Worm (Caenorhabditis elegans) whole organism, young adult: ENCODE data around the gene czw-1.

Experiments
- B0035.1 ChIP-seq: sonication (generic microtip); optimal IDR thresholded peaks from 2 replicates; lab custom pipeline; 2016; ENCODE audit warnings: missing genetic modification characterization, mild to moderate bottlenecking, missing compliant biosample characterization, missing genotype, missing genetic modification reagents
- D2030.7 ChIP-seq: fragments of 200-800 bp; sonication (Bioruptor generic); IDR thresholded peaks from 2 replicates; pipeline ENCODE4 v1.3.6; 2022; ENCODE audit warnings: missing genetic modification reagents, missing genetic modification characterization, missing compliant biosample characterization
- F10E7.11 ChIP-seq: sonication (generic microtip); optimal IDR thresholded peaks from 2 replicates; lab custom pipeline; 2017; ENCODE audit warnings: mild to moderate bottlenecking, missing genetic modification characterization, moderate library complexity, missing compliant biosample characterization
- Y56A3A.18 ChIP-seq: fragments of 200-800 bp; sonication (Bioruptor generic); IDR thresholded peaks from 2 replicates; pipeline ENCODE4 v1.3.6; 2022; ENCODE audit warnings: missing genetic modification reagents, missing genetic modification characterization, missing compliant biosample characterization
- ama-1 ChIP-seq, 3 experiments: fragments of 150-350 bp in 1 of 3; sonication (generic microtip) in 2 of 3; optimal IDR thresholded peaks; 2 replicates each; lab custom pipeline; 2014 to 2018; ENCODE audit warnings: missing biosample characterization in 2 of 3, missing genetic modification characterization in 2 of 3, missing genetic modification reagents in 2 of 3
- lsy-27 ChIP-seq: sonication (generic microtip); optimal IDR thresholded peaks from 2 replicates; lab custom pipeline; 2017; ENCODE audit warnings: missing genetic modification characterization, mild to moderate bottlenecking, missing compliant biosample characterization, antibody characterized with exemption, missing genotype, borderline replicate concordance; ENCODE audit not compliant: insufficient read depth
- mcd-1 ChIP-seq: fragments of 200-800 bp; sonication (Bioruptor generic); IDR thresholded peaks from 2 replicates; pipeline ENCODE4 v1.3.6; 2022; ENCODE audit warnings: missing genetic modification reagents, missing genetic modification characterization, missing compliant biosample characterization
- nfyb-1 ChIP-seq: fragments of 200-800 bp; sonication (Bioruptor generic); IDR thresholded peaks from 2 replicates; pipeline ENCODE4 v1.3.6; 2022; ENCODE audit warnings: missing genetic modification reagents, missing genetic modification characterization, missing compliant biosample characterization
- nhr-120 ChIP-seq: fragments of 200-800 bp; sonication (Bioruptor generic); IDR thresholded peaks from 2 replicates; pipeline ENCODE4 v1.3.6; 2022; ENCODE audit warnings: missing genetic modification characterization, missing compliant biosample characterization
- tlf-1 ChIP-seq: fragments of 200-800 bp; sonication (Bioruptor generic); optimal IDR thresholded peaks from 2 replicates; lab custom pipeline; 2018; ENCODE audit warnings: mild to moderate bottlenecking, missing genetic modification characterization, missing compliant biosample characterization
- unc-130 ChIP-seq: sonication (generic microtip); optimal IDR thresholded peaks from 2 replicates; lab custom pipeline; 2016; ENCODE audit warnings: missing genetic modification reagents, missing genetic modification characterization, missing compliant biosample characterization
- xnd-1 ChIP-seq: sonication (generic microtip); optimal IDR thresholded peaks from 2 replicates; lab custom pipeline; 2016; ENCODE audit warnings: missing genotype, missing genetic modification reagents, missing genetic modification characterization, missing compliant biosample characterization

- TF ChIP-seq ama-1 (optimal IDR thresholded peaks at IDR 0.05; lab: Kevin White, UChicago) = no peak
- no peak for TF ChIP-seq ama-1 (GFP tag; optimal IDR thresholded peaks at IDR 0.05; lab: Kevin White, UChicago)
- TF ChIP-seq unc-130 (GFP tag; lab: Kevin White, UChicago) = no peak
- TF ChIP-seq D2030.7 (GFP tag; lab: Robert Waterston, UW) = no peak
- TF ChIP-seq lsy-27 = no peak
- TF ChIP-seq F10E7.11 (tag; lab: Kevin White, UChicago) = no peak
- no peak for TF ChIP-seq Y56A3A.18
- no peak for TF ChIP-seq mcd-1 (GFP tag; lab: Robert Waterston, UW)
- TF ChIP-seq tlf-1 (GFP tag; lab: Kevin White, UChicago) = no peak
- no peak for TF ChIP-seq nhr-120
- no peak for TF ChIP-seq B0035.1 (tag; lab: Kevin White, UChicago)
- TF ChIP-seq nfyb-1 = no peak
- TF ChIP-seq xnd-1 (tag; lab: Kevin White, UChicago) = no peak
Measured at ce11 chrIV:7955849-7956248, 9.2 kb upstream of the czw-1 start, which contains the start of gene ceh-19.
